Worm (Caenorhabditis elegans) whole organism, L3 larva: ENCODE data around the gene gtf-2H5.

Source experiments
- egl-27 ChIP-seq: sonication (generic microtip); optimal IDR thresholded peaks from 4 replicates; lab custom pipeline; 2017; ENCODE audit warnings: missing biosample characterization, missing genetic modification reagents, missing genetic modification characterization
- elt-2 ChIP-seq: sonication (generic microtip); optimal IDR thresholded peaks from 2 replicates; lab custom pipeline; 2016; ENCODE audit warnings: missing genetic modification reagents, mild to moderate bottlenecking, missing genetic modification characterization, missing compliant biosample characterization
- fos-1 ChIP-seq: fragments of 150-350 bp; optimal IDR thresholded peaks from 2 replicates; lab custom pipeline; 2014; ENCODE audit warnings: missing biosample characterization, missing genetic modification characterization
- nhr-11 ChIP-seq: fragments of 150-350 bp; optimal IDR thresholded peaks from 2 replicates; lab custom pipeline; 2014; ENCODE audit warnings: missing biosample characterization, missing genetic modification characterization
- nhr-77 ChIP-seq: fragments of 150-350 bp; optimal IDR thresholded peaks from 2 replicates; lab custom pipeline; 2014; ENCODE audit warnings: missing biosample characterization, missing genetic modification characterization
- skn-1 ChIP-seq: fragments of 150-350 bp; optimal IDR thresholded peaks from 2 replicates; lab custom pipeline; 2014; ENCODE audit warnings: missing biosample characterization, missing genetic modification characterization

DNA sequence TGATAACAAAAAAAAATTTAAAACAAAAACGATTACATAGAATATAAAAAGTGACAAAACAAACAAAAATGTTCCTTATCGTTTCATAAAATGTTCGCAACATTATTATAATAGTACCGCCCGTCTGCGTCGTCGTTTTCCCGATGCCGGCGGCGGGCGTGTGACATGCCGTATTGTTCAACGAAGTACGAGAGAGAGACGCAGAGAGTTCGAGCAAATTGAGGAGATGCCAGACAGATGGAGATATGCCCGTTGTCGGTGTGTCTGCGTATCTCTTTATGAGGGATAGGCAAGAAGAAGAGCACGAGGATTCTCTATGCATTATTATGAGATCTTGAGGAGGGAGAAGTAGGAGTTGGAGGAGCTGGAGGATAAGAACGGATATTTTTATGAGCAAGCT, 46.4 kb upstream of the gtf-2H5 start:
- TF ChIP-seq elt-2 (tag; lab: Kevin White, UChicago): peak; percentile 97
- no peak for TF ChIP-seq nhr-11 (tag; lab: Kevin White, UChicago)
- no peak for TF ChIP-seq fos-1 (tag; lab: Kevin White, UChicago)
- peak; percentile 57 for TF ChIP-seq skn-1 (tag; lab: Kevin White, UChicago)
- TF ChIP-seq egl-27: peak; percentile 39
- no peak for TF ChIP-seq nhr-77 (tag; lab: Kevin White, UChicago)
